Fruit fly (Drosophila melanogaster) whole organism, prepupa: ENCODE results near the gene CG15876.

Experiments used
- Blimp-1 ChIP-seq: fragments of 200-800 bp; sonication (Bioruptor generic); optimal IDR thresholded peaks from 3 replicates; lab custom pipeline; 2017; ENCODE audit warnings: missing biosample characterization, missing genetic modification characterization, mild to moderate bottlenecking, moderate library complexity, missing genetic modification reagents
- CG10631 ChIP-seq: fragments of 200-800 bp; sonication (Bioruptor generic); optimal IDR thresholded peaks from 2 replicates; lab custom pipeline; 2016; ENCODE audit warnings: missing biosample characterization, missing genetic modification characterization
- CG10669 ChIP-seq: fragments of 200-800 bp; sonication (Bioruptor generic); optimal IDR thresholded peaks from 3 replicates; lab custom pipeline; 2018; ENCODE audit warnings: missing biosample characterization, mild to moderate bottlenecking, missing genetic modification characterization, moderate library complexity
- CG11294 ChIP-seq: fragments of 200-800 bp; sonication (Bioruptor generic); IDR thresholded peaks from 2 replicates; pipeline ENCODE4 v1.3.6; 2022; ENCODE audit warnings: missing biosample characterization, missing genetic modification characterization
- CG11762 ChIP-seq: fragments of 200-800 bp; sonication (Bioruptor generic); optimal IDR thresholded peaks from 3 replicates; lab custom pipeline; 2016; ENCODE audit warnings: missing biosample characterization, missing genetic modification characterization; ENCODE audit not compliant: insufficient read depth
- CG11902 ChIP-seq: fragments of 200-800 bp; sonication (Bioruptor generic); optimal IDR thresholded peaks from 3 replicates; lab custom pipeline; 2016; ENCODE audit warnings: missing biosample characterization, missing genetic modification characterization
- CG15336 ChIP-seq: fragments of 200-800 bp; sonication (Bioruptor generic); IDR thresholded peaks from 2 replicates; pipeline ENCODE4 v1.3.6; 2022; ENCODE audit warnings: missing biosample characterization, missing genetic modification characterization
- CG1621 ChIP-seq: fragments of 200-800 bp; sonication (Bioruptor generic); optimal IDR thresholded peaks from 3 replicates; lab custom pipeline; 2018; ENCODE audit warnings: missing biosample characterization, mild to moderate bottlenecking, missing genetic modification characterization
- CG16779 ChIP-seq: fragments of 200-800 bp; sonication (Bioruptor generic); optimal IDR thresholded peaks from 3 replicates; lab custom pipeline; 2017; ENCODE audit warnings: missing biosample characterization, mild to moderate bottlenecking, missing genetic modification characterization
- CG3032 ChIP-seq: fragments of 200-800 bp; optimal IDR thresholded peaks from 2 replicates; lab custom pipeline; 2019; ENCODE audit warnings: missing biosample characterization, mild to moderate bottlenecking, missing genetic modification characterization, moderate library complexity
- CG32006 ChIP-seq: fragments of 200-800 bp; sonication (Bioruptor generic); optimal IDR thresholded peaks from 3 replicates; lab custom pipeline; 2017; ENCODE audit warnings: missing biosample characterization, mild to moderate bottlenecking, missing genetic modification characterization
- CG3919 ChIP-seq: fragments of 200-800 bp; sonication (Bioruptor generic); optimal IDR thresholded peaks from 3 replicates; lab custom pipeline; 2016; ENCODE audit warnings: missing biosample characterization, missing genetic modification characterization
- CG4318 ChIP-seq: fragments of 200-800 bp; sonication (Bioruptor generic); optimal IDR thresholded peaks from 3 replicates; lab custom pipeline; 2017; ENCODE audit warnings: missing biosample characterization, mild to moderate bottlenecking, missing genetic modification characterization
- CG6163 ChIP-seq: fragments of 200-800 bp; sonication (Bioruptor generic); IDR thresholded peaks from 3 replicates; pipeline ENCODE4 v1.3.6; 2022; ENCODE audit warnings: missing biosample characterization, missing genetic modification characterization
- CG6276 ChIP-seq: fragments of 200-800 bp; sonication (Bioruptor generic); optimal IDR thresholded peaks from 2 replicates; lab custom pipeline; 2017; ENCODE audit warnings: missing biosample characterization, mild to moderate bottlenecking, missing genetic modification characterization
- CG6792 ChIP-seq: fragments of 200-800 bp; sonication (Bioruptor generic); optimal IDR thresholded peaks from 3 replicates; lab custom pipeline; 2016; ENCODE audit warnings: missing biosample characterization, missing genetic modification characterization
- CG6854 ChIP-seq: fragments of 200-800 bp; sonication (Bioruptor generic); optimal IDR thresholded peaks from 2 replicates; lab custom pipeline; 2017; ENCODE audit warnings: missing biosample characterization, mild to moderate bottlenecking, missing genetic modification characterization
- CG8119 ChIP-seq: fragments of 200-800 bp; sonication (Bioruptor generic); IDR thresholded peaks from 3 replicates; pipeline ENCODE4 v1.3.6; 2022; ENCODE audit warnings: missing biosample characterization, missing genetic modification characterization
- CG8319 ChIP-seq: fragments of 200-800 bp; sonication (Bioruptor generic); optimal IDR thresholded peaks from 3 replicates; lab custom pipeline; 2016; ENCODE audit warnings: missing biosample characterization, missing genetic modification characterization
- CG8632 ChIP-seq: fragments of 200-800 bp; sonication (Bioruptor generic); optimal IDR thresholded peaks from 3 replicates; lab custom pipeline; 2016; ENCODE audit warnings: missing biosample characterization, missing genetic modification characterization
- CG9139 ChIP-seq: fragments of 200-800 bp; sonication (Bioruptor generic); optimal IDR thresholded peaks from 3 replicates; lab custom pipeline; 2017; ENCODE audit warnings: missing biosample characterization, mild to moderate bottlenecking, missing genetic modification characterization
- Eip78C ChIP-seq: fragments of 200-800 bp; sonication (Bioruptor generic); peaks from one replicate; lab custom pipeline; 2016; ENCODE audit warnings: missing biosample characterization, missing genetic modification characterization
- Eip93F ChIP-seq: fragments of 200-800 bp; sonication (Bioruptor generic); optimal IDR thresholded peaks from 2 replicates; lab custom pipeline; 2016; ENCODE audit warnings: missing biosample characterization, mild to moderate bottlenecking, missing genetic modification characterization
- Ets21C ChIP-seq: fragments of 200-800 bp; sonication (Bioruptor generic); optimal IDR thresholded peaks from 3 replicates; lab custom pipeline; 2016; ENCODE audit warnings: missing biosample characterization, missing genetic modification characterization
- Ets96B ChIP-seq: fragments of 200-800 bp; optimal IDR thresholded peaks from 2 replicates; lab custom pipeline; 2019; ENCODE audit warnings: missing biosample characterization, mild to moderate bottlenecking, missing genetic modification characterization, moderate library complexity
- Gug ChIP-seq: fragments of 200-800 bp; sonication (Bioruptor generic); IDR thresholded peaks from 2 replicates; pipeline ENCODE4 v1.3.6; 2022; ENCODE audit warnings: missing biosample characterization, missing genetic modification characterization
- Hr38 ChIP-seq: sonication (Bioruptor generic); optimal IDR thresholded peaks from 2 replicates; lab custom pipeline; 2016; ENCODE audit warnings: missing biosample characterization, missing genetic modification characterization
- Hr39 ChIP-seq: fragments of 200-800 bp; sonication (Bioruptor generic); optimal IDR thresholded peaks from 2 replicates; lab custom pipeline; 2016; ENCODE audit warnings: missing biosample characterization, missing genetic modification characterization
- Hr4 ChIP-seq: fragments of 200-800 bp; sonication (Bioruptor generic); optimal IDR thresholded peaks from 3 replicates; lab custom pipeline; 2016; ENCODE audit warnings: missing biosample characterization, missing genetic modification characterization
- OdsH ChIP-seq: fragments of 200-800 bp; sonication (Bioruptor generic); optimal IDR thresholded peaks from 3 replicates; lab custom pipeline; 2016; ENCODE audit warnings: missing biosample characterization, missing genetic modification characterization
- Smox ChIP-seq: fragments of 200-800 bp; sonication (Bioruptor generic); optimal IDR thresholded peaks from 3 replicates; lab custom pipeline; 2016; ENCODE audit warnings: missing biosample characterization, missing genetic modification characterization
- Sox102F ChIP-seq: fragments of 200-800 bp; sonication (Bioruptor generic); optimal IDR thresholded peaks from 2 replicates; lab custom pipeline; 2016; ENCODE audit warnings: missing biosample characterization, mild to moderate bottlenecking, missing genetic modification characterization
- Sox15 ChIP-seq: fragments of 200-800 bp; sonication (Bioruptor generic); optimal IDR thresholded peaks from 3 replicates; lab custom pipeline; 2016; ENCODE audit warnings: missing biosample characterization, missing genetic modification characterization
- achi ChIP-seq: fragments of 200-800 bp; sonication (Bioruptor generic); optimal IDR thresholded peaks from 3 replicates; lab custom pipeline; 2016; ENCODE audit warnings: missing biosample characterization, missing genetic modification characterization
- dsx ChIP-seq: fragments of 200-800 bp; optimal IDR thresholded peaks from 3 replicates; lab custom pipeline; 2019; ENCODE audit warnings: missing biosample characterization, mild to moderate bottlenecking, missing genetic modification characterization, moderate library complexity; ENCODE audit not compliant: poor library complexity, severe bottlenecking
- eg ChIP-seq: fragments of 200-800 bp; sonication (Bioruptor generic); IDR thresholded peaks from 3 replicates; pipeline ENCODE4 v1.3.6; 2022; ENCODE audit warnings: missing biosample characterization, missing genetic modification characterization
- esn ChIP-seq: fragments of 200-800 bp; sonication (Bioruptor generic); optimal IDR thresholded peaks from 2 replicates; lab custom pipeline; 2016; ENCODE audit warnings: missing biosample characterization, mild to moderate bottlenecking, missing genetic modification characterization, moderate library complexity
- fkh ChIP-seq: fragments of 200-800 bp; sonication (Bioruptor generic); optimal IDR thresholded peaks from 3 replicates; lab custom pipeline; 2017; ENCODE audit warnings: missing biosample characterization, mild to moderate bottlenecking, missing genetic modification characterization, moderate library complexity
- net ChIP-seq: fragments of 200-800 bp; sonication (Bioruptor generic); optimal IDR thresholded peaks from 3 replicates; lab custom pipeline; 2016; ENCODE audit warnings: missing biosample characterization, missing genetic modification characterization
- pdm3 ChIP-seq: fragments of 200-800 bp; sonication (Bioruptor generic); optimal IDR thresholded peaks from 3 replicates; lab custom pipeline; 2016; ENCODE audit warnings: missing biosample characterization, missing genetic modification characterization
- salr ChIP-seq, 2 experiments: fragments of 200-800 bp; sonication (Bioruptor generic); optimal IDR thresholded peaks; 3 replicates each; lab custom pipeline; 2016 to 2018; ENCODE audit warnings: missing biosample characterization in 2 of 2, missing genetic modification characterization in 2 of 2, mild to moderate bottlenecking in 1 of 2
- spab ChIP-seq: fragments of 200-800 bp; sonication (Bioruptor generic); optimal IDR thresholded peaks from 2 replicates; lab custom pipeline; 2017; ENCODE audit warnings: missing biosample characterization, mild to moderate bottlenecking, missing genetic modification characterization, missing genetic modification reagents
- ss ChIP-seq, 2 experiments: fragments of 200-800 bp; sonication (Bioruptor generic); optimal IDR thresholded peaks; 2 replicates in 1 of 2; 3 replicates in 1 of 2; lab custom pipeline; 2017 to 2018; ENCODE audit warnings: mild to moderate bottlenecking in 2 of 2, missing biosample characterization in 2 of 2, missing genetic modification characterization in 2 of 2, moderate library complexity in 1 of 2
- topi ChIP-seq: fragments of 200-800 bp; sonication (Bioruptor generic); optimal IDR thresholded peaks from 3 replicates; lab custom pipeline; 2016; ENCODE audit warnings: missing biosample characterization, missing genetic modification characterization
- vri ChIP-seq: fragments of 200-800 bp; sonication (Bioruptor generic); optimal IDR thresholded peaks from 3 replicates; lab custom pipeline; 2016; ENCODE audit warnings: missing biosample characterization, mild to moderate bottlenecking, missing genetic modification characterization

Gene CG15876

DNA sequence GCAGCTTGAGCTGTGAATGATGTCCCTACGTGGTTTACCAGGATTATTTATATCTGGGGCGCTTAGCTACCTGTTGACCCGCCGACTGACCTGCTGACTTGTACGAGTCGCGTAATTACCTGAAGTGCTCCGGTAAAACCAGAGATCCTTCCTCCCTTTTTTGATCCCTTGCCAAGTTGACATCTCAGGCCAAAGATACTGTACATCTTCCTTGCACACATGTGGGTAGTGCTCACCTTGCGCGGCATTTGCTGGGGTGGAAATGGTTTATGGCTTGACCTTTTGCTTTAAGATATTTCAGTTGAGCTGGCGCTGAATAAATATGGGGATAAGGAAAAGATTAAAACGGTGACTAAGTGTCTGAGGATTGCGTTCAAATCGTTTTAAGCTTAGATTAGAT lies at the start of gene CG15876:
TSS of gene CG15876 (minus strand) at position 23 of the 400 bp plus-strand sequence.
- no peak for TF ChIP-seq CG1621 (tag; lab: Kevin White, UChicago)
- TF ChIP-seq CG10669 (GFP tag; lab: Kevin White, UChicago) = no peak

DNA sequence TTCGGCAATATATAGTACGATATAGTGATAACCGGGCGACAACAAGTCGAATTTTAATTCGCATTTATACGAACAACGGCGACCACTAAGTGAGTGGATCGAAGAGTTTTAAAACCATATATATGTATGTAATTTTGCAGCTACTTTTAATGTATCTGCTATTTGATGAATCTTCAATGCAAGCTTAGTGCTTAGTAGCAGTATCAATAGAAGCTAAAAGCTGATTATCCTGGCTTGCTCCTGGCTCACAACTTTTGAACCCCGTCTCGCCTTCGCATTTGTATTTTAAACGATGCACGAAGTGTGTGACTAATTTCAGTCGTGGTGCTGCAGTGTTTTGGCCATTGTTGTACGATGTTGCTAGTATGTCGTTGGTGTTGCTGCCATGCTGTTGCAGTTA lies 42.0 kb upstream of the CG15876 start:
- TF ChIP-seq Ets96B (no peak), CG6276 (peak; percentile 2), Gug (GFP tag; lab: Robert Waterston, UW) (peak; percentile 59), CG32006 (GFP tag; lab: Kevin White, UChicago) (peak; percentile 58), achi (no peak), pdm3 (GFP tag; lab: Kevin White, UChicago) (peak; percentile 15), CG8119 (GFP tag; lab: Robert Waterston, UW) (0 out of 3 replicates have a peak, but pooled peaks have one; percentile 53), eg (GFP tag; lab: Robert Waterston, UW) (peak; percentile 78; the same call in 2 of the 3 replicates), net (GFP tag; lab: Kevin White, UChicago) (no peak), Eip78C (GFP tag; lab: Kevin White, UChicago) (peak; percentile 31), CG6163 (GFP tag; lab: Robert Waterston, UW) (peak; percentile 58; the same call in 2 of the 3 replicates), Hr4 (GFP tag; lab: Kevin White, UChicago) (peak; percentile 73), spab (GFP tag; lab: Kevin White, UChicago) (no peak), CG6792 (GFP tag; lab: Kevin White, UChicago) (no peak), CG11294 (peak; percentile 58), CG15336 (peak; percentile 66)

DNA sequence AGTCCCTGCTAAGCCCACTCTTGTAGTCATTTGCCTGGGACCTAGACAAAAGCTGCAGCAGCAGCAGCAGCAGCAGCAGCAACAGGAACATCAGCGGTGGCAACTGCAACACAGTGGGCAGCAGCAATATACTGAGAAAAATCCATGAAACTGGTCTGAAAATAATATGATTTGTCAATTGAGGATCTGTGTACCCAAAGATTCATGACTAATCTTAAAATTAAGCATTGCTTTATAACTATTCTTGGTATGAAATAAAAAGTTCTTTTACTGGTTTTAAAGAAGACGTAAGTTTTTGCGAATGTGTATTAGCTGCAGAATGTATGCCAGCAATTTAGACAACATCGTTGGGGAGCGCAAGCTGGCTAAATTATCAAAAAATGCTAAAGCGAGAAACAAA lies 37.0 kb upstream of the CG15876 start:
- TF ChIP-seq eg (GFP tag; lab: Robert Waterston, UW) (no peak), CG6163 (GFP tag; lab: Robert Waterston, UW) (peak; percentile 60; the same call in 1 of the 3 replicates), CG4318 (GFP tag; lab: Kevin White, UChicago) (peak; percentile 52), Eip78C (GFP tag; lab: Kevin White, UChicago) (peak; percentile 41), Sox15 (GFP tag; lab: Kevin White, UChicago) (no peak), CG6854 (GFP tag; lab: Kevin White, UChicago) (no peak), CG11762 (GFP tag; lab: Kevin White, UChicago) (no peak), Ets21C (GFP tag; lab: Kevin White, UChicago) (no peak), Sox102F (GFP tag; lab: Kevin White, UChicago) (no peak), esn (GFP tag; lab: Kevin White, UChicago) (no peak), Blimp-1 (GFP tag; lab: Kevin White, UChicago) (no peak), CG8119 (GFP tag; lab: Robert Waterston, UW) (peak; percentile 67), CG9139 (no peak), CG32006 (GFP tag; lab: Kevin White, UChicago) (peak; percentile 69), Hr38 (GFP tag; lab: Kevin White, UChicago) (no peak), Eip93F (GFP tag; lab: Kevin White, UChicago) (no peak), pdm3 (GFP tag; lab: Kevin White, UChicago) (peak; percentile 67), fkh (GFP tag; lab: Kevin White, UChicago) (no peak), dsx (peak; percentile 76), CG10669 (GFP tag; lab: Kevin White, UChicago) (peak; percentile 27), CG16779 (tag; lab: Kevin White, UChicago) (no peak), Hr4 (GFP tag; lab: Kevin White, UChicago) (peak; percentile 62), Ets96B (peak; percentile 27), CG3032 (tag; lab: Kevin White, UChicago) (peak; percentile 59), salr (GFP tag; optimal IDR thresholded peaks at IDR 0.05; lab: Kevin White, UChicago) (peak; percentile 35 to 69), CG15336 (peak; percentile 63), CG10631 (GFP tag; lab: Kevin White, UChicago) (peak; percentile 77), ss (GFP tag; optimal IDR thresholded peaks at IDR 0.05; lab: Kevin White, UChicago) (peak in 1 of 2 experiments; percentile 45), CG11902 (GFP tag; lab: Kevin White, UChicago) (no peak), CG1621 (tag; lab: Kevin White, UChicago) (peak; percentile 72), CG3919 (GFP tag; lab: Kevin White, UChicago) (peak; percentile 3), CG6276 (no peak), OdsH (GFP tag; lab: Kevin White, UChicago) (peak; percentile 62), CG8319 (GFP tag; lab: Kevin White, UChicago) (no peak), CG8632 (GFP tag; lab: Kevin White, UChicago) (peak; percentile 4), CG6792 (GFP tag; lab: Kevin White, UChicago) (peak; percentile 46), topi (no peak), Hr39 (GFP tag; lab: Kevin White, UChicago) (no peak), net (GFP tag; lab: Kevin White, UChicago) (peak; percentile 61), Smox (GFP tag; lab: Kevin White, UChicago) (no peak), vri (GFP tag; lab: Kevin White, UChicago) (no peak)
